Fruit fly (Drosophila melanogaster) whole organism, wandering third instar larva: ENCODE data around the gene CG4884.
"Not testable (repeated sequence)": the region's sequence is repeated elsewhere in the genome, so short reads cannot be mapped to it uniquely, and the experiment has no call there.

ENCODE experiments used
- Abd-B ChIP-seq: fragments of >200 bp; optimal IDR thresholded peaks from 2 replicates; lab custom pipeline; 2017; ENCODE audit warnings: missing biosample characterization, missing genetic modification characterization
- CG32264 ChIP-seq: fragments of 200-800 bp; sonication (Bioruptor generic); optimal IDR thresholded peaks from 2 replicates; lab custom pipeline; 2016; ENCODE audit warnings: missing biosample characterization, missing genetic modification characterization
- CG9705 ChIP-seq: fragments of 200-800 bp; sonication (Bioruptor generic); optimal IDR thresholded peaks from 2 replicates; lab custom pipeline; 2018; ENCODE audit warnings: missing biosample characterization, mild to moderate bottlenecking, missing genetic modification characterization
- CrebA ChIP-seq: fragments of 200-800 bp; sonication (Bioruptor generic); optimal IDR thresholded peaks from 2 replicates; lab custom pipeline; 2016; ENCODE audit warnings: missing biosample characterization, mild to moderate bottlenecking, missing genetic modification characterization, borderline replicate concordance
- Dfd ChIP-seq: fragments of >200 bp; optimal IDR thresholded peaks from 2 replicates; lab custom pipeline; 2017; ENCODE audit warnings: missing biosample characterization, missing genetic modification characterization
- Dif ChIP-seq: fragments of 200-275, 200-300 bp; sonication (Bioruptor generic); optimal IDR thresholded peaks from 2 replicates; lab custom pipeline; 2018; ENCODE audit warnings: missing biosample characterization, missing genetic modification characterization; ENCODE audit not compliant: partially characterized antibody
- GATAd ChIP-seq: sonication (Bioruptor generic); optimal IDR thresholded peaks from 2 replicates; lab custom pipeline; 2016; ENCODE audit warnings: missing biosample characterization, missing genetic modification characterization
- HLH106 ChIP-seq: fragments of 200-800 bp; optimal IDR thresholded peaks from 3 replicates; lab custom pipeline; 2019; ENCODE audit warnings: missing biosample characterization, mild to moderate bottlenecking, missing genetic modification characterization, moderate library complexity
- Hnf4 ChIP-seq: fragments of 200-800 bp; sonication (Bioruptor generic); optimal IDR thresholded peaks from 2 replicates; lab custom pipeline; 2016; ENCODE audit warnings: missing biosample characterization, mild to moderate bottlenecking, missing genetic modification characterization
- Hr78 ChIP-seq: fragments of >200 bp; optimal IDR thresholded peaks from 2 replicates; lab custom pipeline; 2017; ENCODE audit warnings: missing biosample characterization, missing genetic modification characterization
- Hr83 ChIP-seq: fragments of 200-300 bp; sonication (Bioruptor generic); optimal IDR thresholded peaks from 2 replicates; lab custom pipeline; 2016; ENCODE audit warnings: missing biosample characterization, mild to moderate bottlenecking, missing genetic modification characterization, moderate library complexity; ENCODE audit not compliant: poor library complexity, severe bottlenecking
- Jra ChIP-seq: sonication (Bioruptor generic); optimal IDR thresholded peaks from 2 replicates; lab custom pipeline; 2016; ENCODE audit warnings: missing biosample characterization, missing genetic modification characterization
- Mio ChIP-seq: sonication (Bioruptor generic); optimal IDR thresholded peaks from 2 replicates; lab custom pipeline; 2016; ENCODE audit warnings: missing biosample characterization, missing genetic modification characterization
- Myc ChIP-seq: fragments of >200 bp; optimal IDR thresholded peaks from 2 replicates; lab custom pipeline; 2017
- N ChIP-seq: fragments of >200 bp; optimal IDR thresholded peaks from 2 replicates; lab custom pipeline; 2018; ENCODE audit warnings: missing biosample characterization, missing external identifiers, missing genetic modification characterization
- Rel ChIP-seq, 2 experiments: fragments of 200-800 bp; sonication (Bioruptor generic) in 1 of 2; optimal IDR thresholded peaks; 2 replicates in 1 of 2; 3 replicates in 1 of 2; lab custom pipeline; 2016 to 2019; ENCODE audit warnings: mild to moderate bottlenecking in 2 of 2, missing biosample characterization in 2 of 2, missing genetic modification characterization in 2 of 2, moderate library complexity in 1 of 2
- Sp1 ChIP-seq: fragments of 200-800 bp; sonication (Bioruptor generic); optimal IDR thresholded peaks from 3 replicates; lab custom pipeline; 2019; ENCODE audit warnings: missing biosample characterization, mild to moderate bottlenecking, missing genetic modification characterization, moderate library complexity
- Vsx2 ChIP-seq: fragments of 200-300, 225-300 bp; sonication (Bioruptor generic); optimal IDR thresholded peaks from 2 replicates; lab custom pipeline; 2018; ENCODE audit warnings: missing biosample characterization, missing genetic modification characterization; ENCODE audit not compliant: partially characterized antibody
- br ChIP-seq: fragments of 200-800 bp; sonication (Bioruptor generic); optimal IDR thresholded peaks from 2 replicates; lab custom pipeline; 2016; ENCODE audit warnings: missing biosample characterization, missing genetic modification characterization
- brk ChIP-seq: fragments of 200-800 bp; sonication (Bioruptor generic); optimal IDR thresholded peaks from 2 replicates; lab custom pipeline; 2016; ENCODE audit warnings: missing biosample characterization, mild to moderate bottlenecking, missing genetic modification characterization
- dl ChIP-seq, 2 experiments: fragments of 175-275, 200-275 bp in 1 of 2; fragments of 200-275 bp in 1 of 2; sonication (Bioruptor generic); optimal IDR thresholded peaks; lab custom pipeline; 2018; ENCODE audit warnings: mild to moderate bottlenecking in 2 of 2, missing biosample characterization in 2 of 2, missing genetic modification characterization in 2 of 2, moderate library complexity in 2 of 2; ENCODE audit not compliant: partially characterized antibody in 2 of 2, insufficient read depth in 1 of 2
- dmrt93B ChIP-seq: fragments of 200-800 bp; sonication (Bioruptor generic); optimal IDR thresholded peaks from 2 replicates; lab custom pipeline; 2018; ENCODE audit warnings: missing biosample characterization, mild to moderate bottlenecking, missing genetic modification characterization
- dsf ChIP-seq: sonication (Bioruptor generic); optimal IDR thresholded peaks from 2 replicates; lab custom pipeline; 2016; ENCODE audit warnings: missing biosample characterization, missing genetic modification characterization, borderline replicate concordance
- ey ChIP-seq: fragments of 200-800 bp; sonication (Bioruptor generic); optimal IDR thresholded peaks from 2 replicates; lab custom pipeline; 2016; ENCODE audit warnings: missing biosample characterization, missing genetic modification characterization
- foxo ChIP-seq, 2 experiments: fragments of 200-800 bp; sonication (Bioruptor generic); optimal IDR thresholded peaks; 2 replicates in 1 of 2; 3 replicates in 1 of 2; lab custom pipeline; 2016 to 2017; ENCODE audit warnings: missing biosample characterization in 2 of 2, missing genetic modification characterization in 2 of 2
- fru ChIP-seq: fragments of 200-800 bp; sonication (Bioruptor generic); optimal IDR thresholded peaks from 3 replicates; lab custom pipeline; 2016; ENCODE audit warnings: missing biosample characterization, mild to moderate bottlenecking, missing genetic modification characterization
- h ChIP-seq: fragments of 200-800 bp; sonication (Bioruptor generic); optimal IDR thresholded peaks from 3 replicates; lab custom pipeline; 2016; ENCODE audit warnings: missing biosample characterization, mild to moderate bottlenecking, missing genetic modification characterization
- lola ChIP-seq: fragments of >200 bp; optimal IDR thresholded peaks from 2 replicates; lab custom pipeline; 2017; ENCODE audit warnings: missing biosample characterization, missing genetic modification characterization
- pan ChIP-seq: fragments of >200 bp; optimal IDR thresholded peaks from 2 replicates; lab custom pipeline; 2017
- psq ChIP-seq: fragments of 200-800 bp; sonication (Bioruptor generic); optimal IDR thresholded peaks from 3 replicates; lab custom pipeline; 2017; ENCODE audit warnings: missing biosample characterization, mild to moderate bottlenecking, missing genetic modification characterization, moderate library complexity
- rgr ChIP-seq: fragments of 200-800 bp; sonication (Bioruptor generic); optimal IDR thresholded peaks from 3 replicates; lab custom pipeline; 2016; ENCODE audit warnings: missing biosample characterization, mild to moderate bottlenecking, missing genetic modification characterization
- sage ChIP-seq: fragments of 200-800 bp; sonication (Bioruptor generic); optimal IDR thresholded peaks from 2 replicates; lab custom pipeline; 2016; ENCODE audit warnings: missing biosample characterization, mild to moderate bottlenecking, missing genetic modification characterization
- sv ChIP-seq: fragments of 200-800 bp; sonication (Bioruptor generic); optimal IDR thresholded peaks from 3 replicates; lab custom pipeline; 2016; ENCODE audit warnings: missing biosample characterization, missing genetic modification characterization
- tai ChIP-seq: sonication (Bioruptor generic); optimal IDR thresholded peaks from 2 replicates; lab custom pipeline; 2016; ENCODE audit warnings: missing biosample characterization, missing genetic modification characterization
- usp ChIP-seq: fragments of >200 bp; optimal IDR thresholded peaks from 2 replicates; lab custom pipeline; 2017; ENCODE audit warnings: missing biosample characterization, missing genetic modification characterization

The CG4884 gene

dm6 chr3R:27959145-27959544, at the start of gene CG4884, which contains the start of gene CG42487:
CG4884 (minus strand) TSS chr3R:27959245.
CG42487 (minus strand) TSS chr3R:27959245.
- TF ChIP-seq sv (GFP tag; lab: Kevin White, UChicago); CG9705; rgr: not testable (repeated sequence)
- TF ChIP-seq, all 38 proteins: peak for 0; not testable (repeated sequence) for 38

DNA sequence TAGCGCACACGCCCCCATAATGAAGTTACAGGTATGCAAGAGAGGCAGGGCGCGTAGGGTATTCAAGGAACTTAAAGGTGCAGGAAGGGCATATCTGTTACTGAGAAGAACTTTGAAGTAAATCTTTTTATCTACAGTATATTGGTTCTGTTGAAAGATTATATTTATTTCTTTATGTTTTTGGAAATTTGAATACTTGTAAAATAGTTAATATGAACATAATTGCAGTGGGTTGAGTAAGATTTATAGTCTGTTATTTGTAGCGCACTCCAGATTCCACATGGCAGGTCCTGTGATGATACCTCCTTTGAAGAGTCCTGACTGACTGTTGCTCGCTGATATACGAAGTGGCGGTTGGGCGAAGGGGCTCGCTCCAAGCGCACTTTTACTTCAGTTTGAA, 45.0 kb upstream of the CG4884 start:
- TF ChIP-seq dmrt93B (GFP tag; lab: Kevin White, UChicago) (no peak), Mio (no peak), Sp1 (GFP tag; lab: Kevin White, UChicago) (no peak), Myc (lab: Kevin White, UChicago) (no peak), tai (GFP tag; lab: Kevin White, UChicago) (no peak)

DNA sequence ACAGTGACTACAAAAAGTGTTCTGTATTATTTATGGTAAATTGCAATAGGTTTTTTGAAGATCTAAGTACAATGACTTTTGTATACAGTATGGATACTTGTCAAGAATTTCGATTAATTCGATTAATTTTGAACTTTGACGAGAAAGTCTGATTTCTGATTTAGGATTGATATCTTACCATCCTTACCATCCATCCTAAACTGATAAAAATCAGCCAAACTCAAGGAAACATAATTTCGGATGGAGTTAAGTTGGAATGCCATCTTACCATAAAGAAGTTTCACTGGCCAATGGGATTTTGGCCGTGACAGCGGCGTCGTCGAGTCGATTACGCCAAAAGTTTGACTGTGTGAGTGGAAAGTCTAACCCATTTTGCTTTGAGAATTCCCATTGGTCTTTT, 31.6 kb upstream of the CG4884 start, which contains the start of gene CG4815:
Gene CG4815, minus strand, starts transcription at position 101 of the 400 bp plus-strand sequence.
- TF ChIP-seq dmrt93B (GFP tag; lab: Kevin White, UChicago) (no peak), Hr78 (GFP tag; lab: Kevin White, UChicago) (no peak), Jra (no peak), br (GFP tag; lab: Kevin White, UChicago) (no peak), HLH106 (no peak), Mio (no peak), ey (GFP tag; lab: Kevin White, UChicago) (no peak), usp (GFP tag; lab: Kevin White, UChicago) (no peak), Dif (GFP tag; lab: Kevin White, UChicago) (no peak), lola (GFP tag; lab: Kevin White, UChicago) (no peak), brk (GFP tag; lab: Kevin White, UChicago) (no peak), Rel (GFP tag; optimal IDR thresholded peaks at IDR 0.05; lab: Kevin White, UChicago) (no peak), Rel (tag; optimal IDR thresholded peaks at IDR 0.05; lab: Kevin White, UChicago) (no peak), foxo (GFP tag; optimal IDR thresholded peaks at IDR 0.05; lab: Kevin White, UChicago) (no peak)

dm6 chr3R:27988647-27989430, 29.8 kb upstream of the CG4884 start:
- TF ChIP-seq brk (GFP tag; lab: Kevin White, UChicago): no peak
- TF ChIP-seq Mio: no peak
- no peak for TF ChIP-seq sv (GFP tag; lab: Kevin White, UChicago)
- no peak for TF ChIP-seq CG9705
- peak; percentile 3 for TF ChIP-seq dmrt93B (GFP tag; lab: Kevin White, UChicago)
- TF ChIP-seq Hnf4 (GFP tag; lab: Kevin White, UChicago): no peak
- no peak for TF ChIP-seq dsf (GFP tag; lab: Kevin White, UChicago)
- TF ChIP-seq Myc (lab: Kevin White, UChicago): no peak
- TF ChIP-seq GATAd (GFP tag; lab: Kevin White, UChicago): no peak
- TF ChIP-seq N (GFP tag; lab: Kevin White, UChicago): no peak
- TF ChIP-seq Hr83 (GFP tag; lab: Kevin White, UChicago): no peak
- TF ChIP-seq lola (GFP tag; lab: Kevin White, UChicago): no peak
- TF ChIP-seq CrebA (GFP tag; lab: Kevin White, UChicago): no peak
- peak; percentile 5 for TF ChIP-seq HLH106
- TF ChIP-seq rgr: no peak
- TF ChIP-seq dl (GFP tag; optimal IDR thresholded peaks at IDR 0.05; lab: Kevin White, UChicago; ENCODE audit: insufficient read depth in 1 of 2, partially characterized antibody in 2 of 2): peak in 1 of 2 experiments; percentile 34
- TF ChIP-seq psq (GFP tag; lab: Kevin White, UChicago): no peak
- no peak for TF ChIP-seq fru (GFP tag; lab: Kevin White, UChicago)
- no peak for TF ChIP-seq ey (GFP tag; lab: Kevin White, UChicago)
- no peak for TF ChIP-seq Rel (GFP tag; optimal IDR thresholded peaks at IDR 0.05; lab: Kevin White, UChicago)
- TF ChIP-seq Rel (tag; optimal IDR thresholded peaks at IDR 0.05; lab: Kevin White, UChicago): no peak
- TF ChIP-seq foxo (GFP tag; optimal IDR thresholded peaks at IDR 0.05; lab: Kevin White, UChicago): no peak
- TF ChIP-seq Dif (GFP tag; lab: Kevin White, UChicago): peak; percentile 2
- TF ChIP-seq Abd-B (GFP tag; lab: Kevin White, UChicago): no peak
- TF ChIP-seq Vsx2: no peak
- no peak for TF ChIP-seq pan (lab: Kevin White, UChicago)
- no peak for TF ChIP-seq Jra
- TF ChIP-seq Dfd (GFP tag; lab: Kevin White, UChicago): no peak
- no peak for TF ChIP-seq CG32264 (GFP tag; lab: Kevin White, UChicago)
- no peak for TF ChIP-seq Hr78 (GFP tag; lab: Kevin White, UChicago)
- TF ChIP-seq sage (GFP tag; lab: Kevin White, UChicago): no peak
- no peak for TF ChIP-seq h (GFP tag; lab: Kevin White, UChicago)
